Worm (Caenorhabditis elegans) whole organism, L4/young adult: Measurements from ENCODE around the gene srd-47.
"Not testable (repeated sequence)": the region's sequence is repeated elsewhere in the genome, so short reads cannot be mapped to it uniquely, and the experiment has no call there.

Experiments
- W03F9.2 ChIP-seq: fragments of 150-350 bp; optimal IDR thresholded peaks from 2 replicates; lab custom pipeline; 2014; ENCODE audit warnings: missing biosample characterization, missing genetic modification characterization
- dao-5 ChIP-seq: sonication (generic microtip); optimal IDR thresholded peaks from 2 replicates; lab custom pipeline; 2016; ENCODE audit warnings: missing genotype, missing genetic modification characterization, moderate library complexity, missing compliant biosample characterization
- him-1 ChIP-seq: sonication (generic microtip); optimal IDR thresholded peaks from 2 replicates; lab custom pipeline; 2016; ENCODE audit warnings: missing genotype, missing genetic modification reagents, missing genetic modification characterization, missing compliant biosample characterization

srd-47 gene

ce11 chrX:12333479-12333878 is at the start of gene srd-47:
Gene srd-47, plus strand, starts transcription at chrX:12333642.
- TF ChIP-seq dao-5, result no peak
- no peak for TF ChIP-seq W03F9.2 (tag; lab: Kevin White, UChicago)
- TF ChIP-seq him-1 (tag; lab: Kevin White, UChicago), result no peak

DNA sequence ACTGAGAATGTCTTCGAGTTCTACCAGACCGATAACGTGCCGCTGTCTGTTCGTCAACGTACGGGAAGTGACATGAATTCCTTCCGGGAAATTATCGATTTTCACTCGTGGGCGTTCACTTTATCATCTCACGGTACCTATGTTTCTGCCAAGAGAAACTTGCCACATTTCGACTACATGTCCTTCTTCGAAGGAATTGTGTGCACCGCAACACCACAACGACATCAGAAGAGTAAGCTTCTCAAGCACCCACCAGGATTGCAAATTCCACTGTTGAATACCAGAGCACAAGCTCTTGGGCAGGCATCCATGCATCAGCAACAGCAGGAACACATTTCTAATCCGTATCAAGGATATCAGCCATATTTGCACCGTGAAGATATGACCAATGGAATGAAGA is 49.3 kb upstream of the srd-47 start:
- TF ChIP-seq W03F9.2 (tag; lab: Kevin White, UChicago) (no peak), him-1 (tag; lab: Kevin White, UChicago) (no peak), dao-5 (no peak)

DNA sequence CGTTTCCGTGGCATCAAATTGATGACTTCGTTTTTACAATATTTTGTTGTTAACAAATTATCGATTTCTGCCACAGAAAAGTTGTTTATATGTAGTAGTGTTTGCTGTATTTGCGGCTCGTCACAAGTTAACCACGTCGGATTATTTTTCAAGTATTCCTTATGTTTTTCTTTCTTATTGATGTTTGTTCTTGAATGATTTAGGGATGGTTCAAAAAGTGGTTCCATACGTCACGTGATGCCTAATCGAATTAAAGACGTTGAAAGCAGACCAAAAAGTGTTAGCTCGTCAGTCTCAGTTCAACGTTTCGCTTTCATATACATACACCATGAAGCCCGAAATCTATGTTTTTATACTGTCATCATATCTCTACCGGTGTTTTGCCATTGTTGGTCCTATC is 47.9 kb upstream of the srd-47 start, which contains the start of gene lips-2:
TSS of gene lips-2 (plus strand) at position 301 of the 400 bp plus-strand sequence.
- TF ChIP-seq W03F9.2 (tag; lab: Kevin White, UChicago) (no peak), dao-5 (no peak), him-1 (tag; lab: Kevin White, UChicago) (no peak)

DNA sequence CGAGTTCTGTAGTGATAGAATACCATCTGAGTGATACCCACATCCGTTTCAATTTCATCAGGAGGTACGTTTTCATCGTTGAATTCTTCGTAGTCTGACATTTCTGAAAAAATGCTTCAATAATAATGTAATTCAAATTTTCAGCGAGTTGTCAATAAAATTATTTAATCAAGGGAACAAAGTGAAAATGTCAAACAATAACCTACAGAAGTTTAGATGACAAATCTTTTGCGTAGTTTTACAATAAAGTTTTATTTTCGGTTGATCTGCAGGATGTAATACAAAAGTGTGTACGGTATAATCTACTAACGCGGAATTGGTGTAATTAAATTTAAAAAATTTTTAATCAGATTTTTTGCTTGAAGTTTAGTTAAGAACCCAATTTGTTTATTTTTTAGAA is 45.2 kb upstream of the srd-47 start, which contains the start of gene C04B4.5:
TSS of gene C04B4.5 (minus strand) at position 101 of the 400 bp plus-strand sequence.
- TF ChIP-seq dao-5 (no peak), him-1 (tag; lab: Kevin White, UChicago) (no peak), W03F9.2 (tag; lab: Kevin White, UChicago) (no peak)

DNA sequence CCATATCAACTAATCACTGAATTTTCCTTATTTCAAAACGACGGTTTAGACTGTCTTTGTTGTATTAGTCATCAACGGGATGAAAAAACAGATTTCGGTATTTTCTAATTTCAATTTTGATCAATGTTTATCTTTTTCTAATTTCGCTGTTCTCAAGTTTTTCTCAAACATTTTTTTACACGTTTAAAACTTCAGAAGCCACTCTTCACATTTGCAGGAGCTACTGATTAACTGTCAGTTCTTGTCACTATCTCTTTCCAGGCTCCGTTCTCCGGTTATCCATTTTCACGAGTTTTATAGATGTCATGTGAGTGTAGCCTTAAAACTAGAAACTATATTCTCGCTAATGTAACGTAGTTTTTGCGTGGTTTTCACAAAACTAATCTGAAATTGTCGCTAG is 42.9 kb upstream of the srd-47 start, which contains the start of gene C04B4.4:
TSS of gene C04B4.4 (plus strand) at position 301 of the 400 bp plus-strand sequence.
- TF ChIP-seq W03F9.2 (tag; lab: Kevin White, UChicago) (no peak), dao-5 (no peak), him-1 (tag; lab: Kevin White, UChicago) (no peak)

DNA sequence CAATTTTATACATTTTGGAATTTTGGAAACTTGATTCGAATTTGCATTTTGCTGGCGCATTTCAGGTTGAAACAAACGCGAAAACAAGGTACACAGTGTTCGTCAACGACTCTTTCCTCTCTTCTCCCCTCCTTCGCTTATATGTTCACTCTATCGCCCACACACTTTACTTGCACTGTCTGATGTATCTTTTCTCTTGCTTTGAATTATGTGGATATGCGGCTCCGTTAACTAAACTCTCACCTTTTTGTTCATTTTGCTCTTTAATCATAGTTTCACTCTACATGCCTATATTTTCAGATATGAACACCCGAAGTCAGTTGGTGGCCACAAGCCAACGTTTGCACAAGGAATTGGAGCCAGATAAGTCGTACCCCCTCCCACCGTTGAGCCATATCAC is 39.2 kb upstream of the srd-47 start, which contains the start of gene W06D11.1:
TSS of gene W06D11.1 (plus strand) at position 301 of the 400 bp plus-strand sequence.
- TF ChIP-seq dao-5 (no peak), W03F9.2 (tag; lab: Kevin White, UChicago) (no peak), him-1 (tag; lab: Kevin White, UChicago) (no peak)

- no peak for TF ChIP-seq him-1 (tag; lab: Kevin White, UChicago)
- TF ChIP-seq W03F9.2 (tag; lab: Kevin White, UChicago), result no peak
Measured at ce11 chrX:12296392-12296791, 37.0 kb upstream of the srd-47 start, which contains the start of gene W06D11.2. Gene W06D11.2, minus strand, starts transcription at chrX:12296730.

DNA sequence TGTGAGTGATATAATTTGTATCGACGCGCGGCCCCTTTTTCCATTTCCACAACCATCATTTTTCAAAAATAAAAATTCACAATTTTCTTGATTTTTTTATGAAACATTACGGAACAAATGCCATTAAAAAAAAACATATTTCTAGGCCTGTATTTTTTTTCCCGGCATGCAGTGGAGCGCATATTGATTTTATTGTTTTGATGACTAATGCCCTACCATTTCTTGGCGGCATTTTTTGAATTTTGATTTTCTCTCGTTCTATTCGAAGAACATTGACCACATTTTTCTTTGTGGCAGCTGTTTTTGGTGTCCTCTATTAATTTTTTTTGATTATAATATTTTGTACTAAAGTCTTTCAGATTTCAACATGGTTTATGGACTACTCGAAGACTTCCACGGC is 35.1 kb upstream of the srd-47 start, which contains the start of gene W06D11.3:
TSS of gene W06D11.3 (plus strand) at position 360 of the 400 bp plus-strand sequence.
- TF ChIP-seq W03F9.2 (tag; lab: Kevin White, UChicago), result no peak
- TF ChIP-seq him-1 (tag; lab: Kevin White, UChicago), result no peak
- no peak for TF ChIP-seq dao-5

DNA sequence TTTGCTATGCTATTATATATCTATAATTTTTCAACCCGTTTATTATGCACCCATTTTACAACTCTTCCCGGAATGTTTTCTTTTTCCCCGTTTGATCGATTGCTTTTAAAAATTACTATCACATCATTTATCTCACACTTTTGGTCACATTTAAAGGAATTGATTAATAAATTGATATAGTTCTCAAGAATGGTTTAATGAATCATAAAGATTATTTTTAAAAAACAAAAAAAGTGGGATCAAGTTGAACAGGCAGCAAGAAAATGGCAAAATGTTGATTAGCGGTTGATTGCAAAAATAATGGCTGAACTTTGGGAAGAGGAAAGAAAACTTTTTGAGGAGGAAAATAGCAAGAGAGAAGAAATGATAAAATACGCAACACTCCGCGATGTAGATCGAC is 33.6 kb upstream of the srd-47 start, which contains the start of gene W06D11.5:
TSS of gene W06D11.5 (plus strand) at position 301 of the 400 bp plus-strand sequence.
- TF ChIP-seq dao-5 (no peak), W03F9.2 (tag; lab: Kevin White, UChicago) (no peak), him-1 (tag; lab: Kevin White, UChicago) (no peak)

DNA sequence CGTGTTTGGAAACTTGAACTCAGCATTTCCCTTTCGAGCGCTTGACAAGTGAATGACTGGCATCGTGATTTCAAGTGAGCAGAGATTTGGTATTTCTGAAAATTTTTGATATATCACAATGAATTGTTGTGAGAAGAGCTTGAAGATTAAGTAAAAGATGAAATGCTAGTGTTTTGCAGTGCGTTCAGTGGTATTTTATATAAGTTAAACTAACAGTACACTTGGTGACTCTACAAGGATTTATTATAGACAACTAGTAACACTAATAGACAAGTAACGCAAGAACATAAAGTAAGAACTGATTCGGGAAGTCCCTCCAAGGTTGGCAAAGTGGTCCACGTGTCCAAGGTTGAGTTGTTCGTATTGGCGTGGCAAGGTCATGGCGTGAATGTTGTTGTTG is 30.7 kb upstream of the srd-47 start, which contains the start of gene dot-1.3:
TSS of gene dot-1.3 (minus strand) at position 101 of the 400 bp plus-strand sequence.
- TF ChIP-seq dao-5; W03F9.2 (tag; lab: Kevin White, UChicago); him-1 (tag; lab: Kevin White, UChicago): not testable (repeated sequence)

DNA sequence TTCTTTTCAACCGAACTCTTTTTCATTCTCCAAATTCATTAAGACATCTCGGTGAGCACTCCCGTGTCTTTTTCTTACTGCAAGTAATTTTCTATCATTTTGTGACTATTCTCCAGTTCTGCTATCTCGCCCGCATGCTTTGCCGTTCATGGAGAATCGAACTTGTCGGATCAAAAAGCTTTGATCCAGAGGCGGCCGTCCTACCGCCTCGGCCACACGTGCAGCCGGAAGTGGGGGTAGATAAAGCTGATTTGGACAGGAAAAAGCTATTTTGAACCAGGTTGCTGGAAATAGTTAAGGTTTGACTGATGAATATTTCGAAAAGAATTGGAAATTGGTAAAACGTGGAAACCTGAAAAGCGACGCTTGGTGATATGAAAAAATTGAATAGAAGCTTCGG is 29.2 kb upstream of the srd-47 start:
- TF ChIP-seq dao-5 (no peak), W03F9.2 (tag; lab: Kevin White, UChicago) (no peak), him-1 (tag; lab: Kevin White, UChicago) (no peak)

ce11 chrX:12306565-12306964 is 26.9 kb upstream of the srd-47 start, which contains the start of gene phf-32:
Gene phf-32, plus strand, starts transcription at chrX:12306865.
- TF ChIP-seq him-1 (tag; lab: Kevin White, UChicago) (no peak), W03F9.2 (tag; lab: Kevin White, UChicago) (no peak), dao-5 (no peak)

ce11 chrX:12308045-12308499 is 25.4 kb upstream of the srd-47 start, which contains the start of gene F17A2.16:
Gene F17A2.16, plus strand, starts transcription at chrX:12308449.
- TF ChIP-seq W03F9.2 (tag; lab: Kevin White, UChicago); him-1 (tag; lab: Kevin White, UChicago); dao-5: not testable (repeated sequence)

DNA sequence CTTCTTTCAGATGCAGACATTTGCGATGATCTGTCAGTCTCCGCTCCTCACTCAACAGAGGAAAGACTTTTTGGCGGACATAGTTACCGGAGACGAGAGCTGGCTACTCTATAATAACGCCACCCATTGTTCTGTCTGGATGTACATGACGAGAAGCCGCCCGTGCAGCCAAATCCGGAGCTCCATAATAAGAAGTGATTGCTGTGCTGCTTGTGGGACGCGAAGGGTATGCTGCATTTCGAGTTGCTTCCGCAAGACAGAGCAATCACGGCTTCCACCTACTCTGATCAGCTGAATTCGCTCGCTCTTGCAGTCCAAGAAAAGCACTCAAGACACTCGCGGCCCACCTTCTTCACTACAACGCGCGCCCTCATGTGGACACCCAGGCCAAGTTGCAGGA is 19.7 kb upstream of the srd-47 start:
- TF ChIP-seq dao-5 (no peak), him-1 (tag; lab: Kevin White, UChicago) (no peak), W03F9.2 (tag; lab: Kevin White, UChicago) (no peak)
